Worm (Caenorhabditis elegans) whole organism, mixed stage, embryonic: Measurements from ENCODE around the gene nhr-105.
A peak's percentile ranks its signal among the peaks of the same experiment; 100 is the strongest.

ENCODE experiments used
- M03D4.4 ChIP-seq: sonication (generic microtip); optimal IDR thresholded peaks from 2 replicates; lab custom pipeline; 2017; ENCODE audit warnings: mild to moderate bottlenecking, missing genetic modification characterization, missing compliant biosample characterization
- bed-3 ChIP-seq: fragments of 200-800 bp; sonication (Bioruptor generic); optimal IDR thresholded peaks from 3 replicates; lab custom pipeline; 2018; ENCODE audit warnings: mild to moderate bottlenecking, missing genetic modification characterization, moderate library complexity, missing compliant biosample characterization
- blmp-1 ChIP-seq: fragments of 150-350 bp; optimal IDR thresholded peaks from 2 replicates; lab custom pipeline; 2014; ENCODE audit warnings: missing biosample characterization, missing genetic modification characterization
- ceh-39 ChIP-seq: fragments of 150-350 bp; optimal IDR thresholded peaks from 2 replicates; lab custom pipeline; 2014; ENCODE audit warnings: missing biosample characterization, missing genetic modification characterization
- ceh-43 ChIP-seq: fragments of 200-800 bp; sonication (Bioruptor generic); optimal IDR thresholded peaks from 2 replicates; lab custom pipeline; 2018; ENCODE audit warnings: mild to moderate bottlenecking, missing genetic modification characterization, moderate library complexity, missing compliant biosample characterization
- ces-1 ChIP-seq: fragments of 150-350 bp; optimal IDR thresholded peaks from 2 replicates; lab custom pipeline; 2014; ENCODE audit warnings: missing biosample characterization, missing genetic modification reagents, missing genetic modification characterization
- cnd-1 ChIP-seq: fragments of 200-800 bp; sonication (Bioruptor generic); optimal IDR thresholded peaks from 2 replicates; lab custom pipeline; 2018; ENCODE audit warnings: mild to moderate bottlenecking, missing genetic modification characterization, missing compliant biosample characterization
- drap-1 ChIP-seq: fragments of 200-800 bp; sonication (Bioruptor generic); optimal IDR thresholded peaks from 3 replicates; lab custom pipeline; 2018; ENCODE audit warnings: mild to moderate bottlenecking, missing genetic modification characterization, missing compliant biosample characterization
- elt-1 ChIP-seq: sonication (generic microtip); optimal IDR thresholded peaks from 2 replicates; lab custom pipeline; 2017; ENCODE audit warnings: missing genetic modification characterization, mild to moderate bottlenecking, missing compliant biosample characterization, antibody characterized with exemption, moderate library complexity, borderline replicate concordance; ENCODE audit not compliant: insufficient read depth
- elt-3 ChIP-seq: fragments of 150-350 bp; optimal IDR thresholded peaks from 2 replicates; lab custom pipeline; 2014; ENCODE audit warnings: missing biosample characterization, missing genetic modification characterization
- flh-1 ChIP-seq: fragments of 200-800 bp; sonication (Bioruptor generic); optimal IDR thresholded peaks from 2 replicates; lab custom pipeline; 2018; ENCODE audit warnings: mild to moderate bottlenecking, missing genetic modification characterization, moderate library complexity, missing compliant biosample characterization
- ham-2 ChIP-seq: fragments of 200-800 bp; sonication (Bioruptor generic); optimal IDR thresholded peaks from 2 replicates; lab custom pipeline; 2018; ENCODE audit warnings: mild to moderate bottlenecking, missing genetic modification characterization, missing compliant biosample characterization
- hlh-1 ChIP-seq: fragments of 150-350 bp; optimal IDR thresholded peaks from 2 replicates; lab custom pipeline; 2014; ENCODE audit warnings: missing biosample characterization, missing genetic modification reagents, missing genetic modification characterization
- lin-13 ChIP-seq: fragments of 150-350 bp; optimal IDR thresholded peaks from 2 replicates; lab custom pipeline; 2014; ENCODE audit warnings: missing biosample characterization, missing genetic modification characterization
- lin-32 ChIP-seq: fragments of 200-800 bp; sonication (Bioruptor generic); optimal IDR thresholded peaks from 2 replicates; lab custom pipeline; 2018; ENCODE audit warnings: mild to moderate bottlenecking, missing genetic modification characterization, missing compliant biosample characterization
- lsy-2 ChIP-seq: fragments of 150-350 bp; optimal IDR thresholded peaks from 2 replicates; lab custom pipeline; 2014; ENCODE audit warnings: missing biosample characterization, missing genetic modification characterization
- mab-5 ChIP-seq: fragments of 150-350 bp; optimal IDR thresholded peaks from 2 replicates; lab custom pipeline; 2014; ENCODE audit warnings: missing biosample characterization, missing genetic modification characterization
- mep-1 ChIP-seq: fragments of 150-350 bp; optimal IDR thresholded peaks from 2 replicates; lab custom pipeline; 2017; ENCODE audit warnings: missing biosample characterization, missing genetic modification reagents, missing genetic modification characterization, inconsistent platforms
- mls-2 ChIP-seq: sonication (generic microtip); optimal IDR thresholded peaks from 2 replicates; lab custom pipeline; 2016; ENCODE audit warnings: mild to moderate bottlenecking, missing genetic modification characterization, moderate library complexity, missing compliant biosample characterization
- nhr-12 ChIP-seq: fragments of 150-350 bp; optimal IDR thresholded peaks from 2 replicates; lab custom pipeline; 2014; ENCODE audit warnings: missing biosample characterization, missing genetic modification characterization
- nhr-2 ChIP-seq: fragments of 150-350 bp; optimal IDR thresholded peaks from 2 replicates; lab custom pipeline; 2014; ENCODE audit warnings: missing biosample characterization, missing genetic modification characterization
- nhr-237 ChIP-seq: fragments of 150-350 bp; optimal IDR thresholded peaks from 2 replicates; lab custom pipeline; 2014; ENCODE audit warnings: missing biosample characterization, missing genetic modification characterization
- nhr-28 ChIP-seq: fragments of 150-350 bp; optimal IDR thresholded peaks from 2 replicates; lab custom pipeline; 2014; ENCODE audit warnings: missing biosample characterization, missing genetic modification characterization
- nhr-76 ChIP-seq: sonication (generic microtip); optimal IDR thresholded peaks from 2 replicates; lab custom pipeline; 2017; ENCODE audit warnings: missing biosample characterization, missing genetic modification characterization
- pha-4 ChIP-seq: fragments of 150-350 bp; optimal IDR thresholded peaks from 2 replicates; lab custom pipeline; 2018; ENCODE audit warnings: missing biosample characterization, missing genetic modification reagents, missing genetic modification characterization
- sem-2 ChIP-seq: fragments of 200-800 bp; sonication (Bioruptor generic); optimal IDR thresholded peaks from 2 replicates; lab custom pipeline; 2018; ENCODE audit warnings: mild to moderate bottlenecking, missing genetic modification characterization, missing compliant biosample characterization
- snpc-4 ChIP-seq: fragments of 150-350 bp; optimal IDR thresholded peaks from 2 replicates; lab custom pipeline; 2014; ENCODE audit warnings: missing biosample characterization, missing genetic modification characterization
- sptf-1 ChIP-seq: sonication (generic microtip); optimal IDR thresholded peaks from 2 replicates; lab custom pipeline; 2017; ENCODE audit warnings: mild to moderate bottlenecking, missing genetic modification characterization, moderate library complexity, missing compliant biosample characterization
- tbx-8 ChIP-seq: fragments of 200-800 bp; sonication (Bioruptor generic); optimal IDR thresholded peaks from 2 replicates; lab custom pipeline; 2018; ENCODE audit warnings: mild to moderate bottlenecking, missing genetic modification characterization, moderate library complexity, missing compliant biosample characterization
- unc-120 ChIP-seq: sonication (generic microtip); optimal IDR thresholded peaks from 2 replicates; lab custom pipeline; 2017; ENCODE audit warnings: missing genetic modification characterization, missing compliant biosample characterization; ENCODE audit not compliant: poor library complexity, severe bottlenecking
- unc-39 ChIP-seq: fragments of 150-350 bp; optimal IDR thresholded peaks from 2 replicates; lab custom pipeline; 2014; ENCODE audit warnings: missing biosample characterization, missing genetic modification characterization
- unc-62 ChIP-seq: fragments of 150-350 bp; optimal IDR thresholded peaks from 2 replicates; lab custom pipeline; 2014; ENCODE audit warnings: missing biosample characterization, missing genetic modification reagents, missing genetic modification characterization
- zip-8 ChIP-seq: fragments of 150-350 bp; optimal IDR thresholded peaks from 2 replicates; lab custom pipeline; 2014; ENCODE audit warnings: missing biosample characterization, missing genetic modification characterization
- ztf-11 ChIP-seq: fragments of 150-350 bp; optimal IDR thresholded peaks from 2 replicates; lab custom pipeline; 2014; ENCODE audit warnings: missing biosample characterization, missing genetic modification characterization

nhr-105 gene

DNA sequence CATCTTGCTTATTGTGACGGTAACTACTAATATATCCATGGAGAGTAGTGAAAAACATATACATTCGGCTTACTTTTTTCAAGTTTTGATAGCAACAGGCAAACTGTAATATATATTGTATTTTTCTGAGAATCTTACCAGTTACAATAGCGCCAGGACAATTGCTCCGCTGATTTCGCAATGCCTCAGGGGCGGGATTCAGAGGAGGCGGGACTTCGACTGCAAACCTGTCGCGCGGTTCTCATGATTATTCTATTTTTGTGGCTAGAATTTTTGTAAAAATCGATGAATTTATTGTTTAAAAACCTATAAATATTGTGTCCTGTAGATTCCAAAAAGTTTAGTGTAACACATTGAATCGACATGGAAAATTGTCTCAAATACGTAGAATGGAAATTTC lies 18.9 kb upstream of the nhr-105 start:
- no peak for TF ChIP-seq pha-4 (tag; lab: Kevin White, UChicago)
- no peak for TF ChIP-seq mep-1
- TF ChIP-seq ces-1 (GFP tag; lab: Kevin White, UChicago): no peak
- TF ChIP-seq bed-3: no peak
- TF ChIP-seq M03D4.4: no peak
- no peak for TF ChIP-seq lin-32 (GFP tag; lab: Kevin White, UChicago)
- no peak for TF ChIP-seq unc-39 (tag; lab: Kevin White, UChicago)
- TF ChIP-seq sem-2 (GFP tag; lab: Kevin White, UChicago): no peak
- no peak for TF ChIP-seq tbx-8 (GFP tag; lab: Kevin White, UChicago)
- no peak for TF ChIP-seq lin-13 (tag; lab: Kevin White, UChicago)
- no peak for TF ChIP-seq ceh-43 (GFP tag; lab: Kevin White, UChicago)
- no peak for TF ChIP-seq nhr-12 (tag; lab: Kevin White, UChicago)

DNA sequence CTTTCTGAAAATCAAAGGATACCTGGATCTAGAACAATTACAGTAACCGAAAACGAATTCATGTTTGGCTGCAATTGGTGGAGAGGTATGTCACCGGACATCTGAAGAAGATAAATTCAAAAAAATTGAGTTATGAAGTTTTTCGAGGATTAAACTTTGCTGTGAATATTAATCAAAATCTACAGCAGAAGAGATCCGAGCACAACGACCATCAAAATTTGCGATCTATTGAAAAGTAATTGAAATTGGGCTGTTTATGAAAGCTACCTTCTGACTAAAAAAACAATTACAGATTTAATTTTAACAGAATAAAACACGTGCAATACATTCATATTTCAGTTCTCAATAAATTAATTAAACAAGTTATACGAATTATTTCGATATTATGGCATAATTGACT lies 17.5 kb upstream of the nhr-105 start, which contains the start of gene C06G3.8:
Gene C06G3.8 (minus strand): TSS at position 101 of the 400 bp plus-strand sequence.
- TF ChIP-seq ztf-11 (tag; lab: Kevin White, UChicago) (no peak), nhr-28 (tag; lab: Kevin White, UChicago) (no peak), nhr-76 (tag; lab: Kevin White, UChicago) (no peak), ceh-43 (GFP tag; lab: Kevin White, UChicago) (no peak), sptf-1 (tag; lab: Kevin White, UChicago) (no peak), pha-4 (tag; lab: Kevin White, UChicago) (no peak), mls-2 (tag; lab: Kevin White, UChicago) (no peak), tbx-8 (GFP tag; lab: Kevin White, UChicago) (no peak), M03D4.4 (no peak)
- TF ChIP-seq, all 35 proteins: peak for 0

DNA sequence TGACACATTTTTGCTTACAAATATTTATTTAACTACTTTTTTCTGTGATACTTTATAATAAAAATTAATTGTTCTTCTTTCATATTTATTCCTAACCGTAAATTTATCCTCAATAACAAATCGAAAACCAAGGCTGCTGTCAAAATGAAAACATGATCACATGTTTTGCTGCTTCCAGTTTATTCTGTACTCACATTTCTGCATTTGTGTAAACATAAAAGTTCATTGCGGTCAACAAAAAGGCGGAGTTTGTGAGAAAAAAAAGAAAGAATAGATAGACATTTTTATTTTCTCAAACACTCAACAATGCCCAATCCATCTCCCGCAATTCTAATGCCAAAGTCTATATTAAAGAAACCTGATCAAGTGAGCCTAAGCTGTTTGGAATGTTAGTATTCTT lies 14.1 kb upstream of the nhr-105 start, which contains the start of gene C06G3.3:
Gene C06G3.3 (plus strand): TSS at position 301 of the 400 bp plus-strand sequence.
- TF ChIP-seq hlh-1 (no peak), sem-2 (GFP tag; lab: Kevin White, UChicago) (no peak), nhr-237 (tag; lab: Kevin White, UChicago) (no peak), elt-1 (tag; lab: Kevin White, UChicago) (no peak)

DNA sequence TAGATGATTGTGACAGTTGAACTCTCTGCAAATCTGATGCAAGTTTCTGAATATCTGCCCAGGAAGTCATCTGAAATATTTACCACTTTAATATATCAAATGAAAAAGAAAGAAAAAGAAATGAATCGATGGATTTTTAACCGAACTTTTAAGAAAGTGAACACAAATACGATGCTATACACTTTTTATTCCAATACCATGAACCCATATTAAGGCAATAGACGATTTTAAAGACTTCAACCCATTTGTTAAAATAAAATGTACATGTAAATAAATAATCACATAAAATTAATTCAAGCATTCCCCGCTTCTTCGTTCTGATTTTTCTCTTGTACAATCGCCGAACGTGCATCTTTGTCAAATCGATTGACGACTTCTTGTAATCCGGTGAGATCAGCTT lies 13.2 kb upstream of the nhr-105 start, which contains the start of gene ufl-1:
Gene ufl-1 (minus strand): TSS at position 70 of the 400 bp plus-strand sequence.
- no peak for TF ChIP-seq mab-5 (tag; lab: Kevin White, UChicago)
- TF ChIP-seq mep-1: no peak
- TF ChIP-seq zip-8 (tag; lab: Kevin White, UChicago): no peak
- TF ChIP-seq pha-4 (tag; lab: Kevin White, UChicago): no peak
- no peak for TF ChIP-seq lin-13 (tag; lab: Kevin White, UChicago)
- TF ChIP-seq M03D4.4: no peak
- TF ChIP-seq nhr-28 (tag; lab: Kevin White, UChicago): no peak
- TF ChIP-seq nhr-237 (tag; lab: Kevin White, UChicago): no peak
- no peak for TF ChIP-seq lin-32 (GFP tag; lab: Kevin White, UChicago)

DNA sequence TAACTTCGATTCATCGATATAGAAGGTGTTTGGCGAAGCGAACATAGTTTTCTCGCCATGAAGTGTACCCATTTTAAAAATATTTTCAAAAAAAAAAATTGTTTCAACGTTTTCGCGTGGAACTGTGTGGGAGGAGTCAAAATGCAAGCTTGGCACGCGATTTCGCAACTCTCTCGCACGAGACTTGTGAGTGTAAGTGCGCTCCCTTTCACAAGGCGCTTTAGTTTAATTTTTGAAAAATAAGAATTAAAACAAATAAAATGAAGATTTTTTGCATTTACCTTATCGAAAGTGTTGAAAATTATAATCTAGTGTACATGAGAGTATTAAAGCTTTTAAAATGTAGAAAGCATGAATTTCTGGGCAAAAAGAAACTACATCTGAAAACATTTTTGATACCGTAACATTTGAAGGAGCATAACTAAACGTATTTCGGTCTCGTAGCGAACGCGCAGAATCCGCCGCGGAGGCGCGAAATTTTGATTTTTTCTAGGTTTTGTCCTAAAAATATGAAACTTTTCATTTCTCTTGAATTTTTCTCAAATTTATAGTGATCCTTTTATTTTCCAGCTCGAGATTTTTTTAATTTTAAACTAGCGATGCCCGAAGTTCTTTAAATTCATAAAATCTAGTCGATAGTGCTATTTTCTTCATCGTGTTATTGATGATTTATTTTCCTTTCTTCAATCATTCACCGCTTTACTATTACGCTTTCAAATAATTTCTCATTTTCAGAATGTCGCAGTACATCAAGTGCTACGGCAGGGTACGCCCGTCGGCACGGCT lies 10.3 kb upstream of the nhr-105 start, which contains the start of the genes cogc-2 and klp-18:
Gene cogc-2 (minus strand): TSS at position 105 of the 786 bp plus-strand sequence.
Gene klp-18 (plus strand): TSS at position 736 of the 786 bp plus-strand sequence.
- peak; percentile 24 for TF ChIP-seq ceh-39
- peak; percentile 61 for TF ChIP-seq ceh-43 (GFP tag; lab: Kevin White, UChicago)
- TF ChIP-seq ces-1 (GFP tag; lab: Kevin White, UChicago): peak; percentile 67
- TF ChIP-seq pha-4 (tag; lab: Kevin White, UChicago): peak; percentile 44
- TF ChIP-seq mab-5 (tag; lab: Kevin White, UChicago): peak; percentile 60
- TF ChIP-seq lin-13 (tag; lab: Kevin White, UChicago): peak; percentile 49
- TF ChIP-seq blmp-1 (tag; lab: Kevin White, UChicago): peak; percentile 60
- TF ChIP-seq M03D4.4: peak; percentile 69
- TF ChIP-seq cnd-1 (tag; lab: Kevin White, UChicago): peak; percentile 5
- no peak for TF ChIP-seq nhr-12 (tag; lab: Kevin White, UChicago)
- TF ChIP-seq bed-3: peak; percentile 78
- peak; percentile 65 for TF ChIP-seq ztf-11 (tag; lab: Kevin White, UChicago)
- TF ChIP-seq ham-2 (GFP tag; lab: Kevin White, UChicago): peak; percentile 7
- no peak for TF ChIP-seq zip-8 (tag; lab: Kevin White, UChicago)
- peak; percentile 57 for TF ChIP-seq nhr-76 (tag; lab: Kevin White, UChicago)
- no peak for TF ChIP-seq unc-62 (GFP tag; lab: Kevin White, UChicago)
- peak; percentile 75 for TF ChIP-seq mls-2 (tag; lab: Kevin White, UChicago)
- no peak for TF ChIP-seq nhr-28 (tag; lab: Kevin White, UChicago)
- TF ChIP-seq lin-32 (GFP tag; lab: Kevin White, UChicago): peak; percentile 19
- TF ChIP-seq unc-120 (tag; lab: Kevin White, UChicago): peak; percentile 46
- TF ChIP-seq mep-1: peak; percentile 97
- peak; percentile 84 for TF ChIP-seq nhr-237 (tag; lab: Kevin White, UChicago)
- peak; percentile 24 for TF ChIP-seq unc-39 (tag; lab: Kevin White, UChicago)
- TF ChIP-seq lsy-2: peak; percentile 75
- no peak for TF ChIP-seq flh-1 (GFP tag; lab: Kevin White, UChicago)
- no peak for TF ChIP-seq elt-3 (tag; lab: Kevin White, UChicago)
- TF ChIP-seq sptf-1 (tag; lab: Kevin White, UChicago): peak; percentile 86
- no peak for TF ChIP-seq tbx-8 (GFP tag; lab: Kevin White, UChicago)
- no peak for TF ChIP-seq snpc-4 (tag; lab: Kevin White, UChicago)
- peak; percentile 45 for TF ChIP-seq elt-1 (tag; lab: Kevin White, UChicago)
- peak; percentile 21 for TF ChIP-seq sem-2 (GFP tag; lab: Kevin White, UChicago)
- TF ChIP-seq hlh-1: peak; percentile 73
- peak; percentile 43 for TF ChIP-seq nhr-2
- peak; percentile 75 for TF ChIP-seq drap-1 (GFP tag; lab: Kevin White, UChicago)
